Worm (Caenorhabditis elegans): Measurements from ENCODE around the gene srh-308.

ce11 chrV:14002402-14002801 is 15.0 kb downstream of the srh-308 start:
- TF ChIP-seq snpc-4 (tag; optimal IDR thresholded peaks at IDR 0.05), result no peak
- TF ChIP-seq spr-1 (tag; optimal IDR thresholded peaks at IDR 0.05), result no peak
- no peak for TF ChIP-seq lin-13 (GFP tag; optimal IDR thresholded peaks at IDR 0.05)
- no peak for TF ChIP-seq php-3 (GFP tag; IDR thresholded peaks at IDR 0.05)
- no peak for TF ChIP-seq ceh-32 (tag; optimal IDR thresholded peaks at IDR 0.05; ENCODE audit: poor library complexity)
- no peak for TF ChIP-seq lin-39 (tag; optimal IDR thresholded peaks at IDR 0.05)

Data from whole organism, L4 larva.